Fruit fly (Drosophila melanogaster) whole organism, embryonic: ENCODE results near the gene slp1.

Source experiments
- CG12942 ChIP-seq: fragments of 200-800 bp; sonication (Bioruptor generic); optimal IDR thresholded peaks from 3 replicates; lab custom pipeline; 2016; ENCODE audit warnings: missing biosample characterization, missing genetic modification characterization
- CG1529 ChIP-seq: fragments of 200-800 bp; sonication (Bioruptor generic); optimal IDR thresholded peaks from 3 replicates; lab custom pipeline; 2018; ENCODE audit warnings: missing biosample characterization, missing genetic modification characterization
- CG3163 ChIP-seq: fragments of 200-800 bp; sonication (Bioruptor generic); optimal IDR thresholded peaks from 3 replicates; lab custom pipeline; 2016; ENCODE audit warnings: missing biosample characterization, missing genetic modification characterization
- CG33557 ChIP-seq: fragments of 200-800 bp; sonication (Bioruptor generic); optimal IDR thresholded peaks from 2 replicates; lab custom pipeline; 2019; ENCODE audit warnings: missing biosample characterization, mild to moderate bottlenecking, missing genetic modification characterization, moderate library complexity
- CG4360 ChIP-seq: fragments of 200-800 bp; sonication (Bioruptor generic); IDR thresholded peaks from 2 replicates; pipeline ENCODE4 v1.3.6; 2022; ENCODE audit warnings: missing biosample characterization, missing genetic modification characterization
- CG6791 ChIP-seq: fragments of 200-800 bp; sonication (Bioruptor generic); IDR thresholded peaks from 3 replicates; pipeline ENCODE4 v1.3.6; 2022; ENCODE audit warnings: missing biosample characterization, missing genetic modification characterization; ENCODE audit not compliant: partially characterized antibody
- chif ChIP-seq, 2 experiments: fragments of 200-800 bp; sonication (Bioruptor generic); optimal IDR thresholded peaks; 3 replicates each; lab custom pipeline; 2016; ENCODE audit warnings: missing biosample characterization in 2 of 2, missing genetic modification characterization in 2 of 2
- gfzf ChIP-seq: fragments of 200-800 bp; sonication (Bioruptor generic); optimal IDR thresholded peaks from 2 replicates; lab custom pipeline; 2016; ENCODE audit warnings: missing biosample characterization, mild to moderate bottlenecking, missing genetic modification characterization, moderate library complexity
- hth ChIP-seq: fragments of >200 bp; optimal IDR thresholded peaks from 2 replicates; lab custom pipeline; 2017; ENCODE audit warnings: inconsistent platforms
- ranshi ChIP-seq: fragments of 200-800 bp; sonication (Bioruptor generic); IDR thresholded peaks from 2 replicates; pipeline ENCODE4 v1.3.6; 2022; ENCODE audit warnings: missing biosample characterization, missing genetic modification characterization
- sim ChIP-seq: fragments of 200-800 bp; sonication (Bioruptor generic); IDR thresholded peaks from 2 replicates; pipeline ENCODE4 v1.3.6; 2022; ENCODE audit warnings: missing biosample characterization, missing genetic modification characterization
- usp ChIP-seq: fragments of >200 bp; optimal IDR thresholded peaks from 2 replicates; lab custom pipeline; 2017; ENCODE audit warnings: missing biosample characterization, missing genetic modification characterization

DNA sequence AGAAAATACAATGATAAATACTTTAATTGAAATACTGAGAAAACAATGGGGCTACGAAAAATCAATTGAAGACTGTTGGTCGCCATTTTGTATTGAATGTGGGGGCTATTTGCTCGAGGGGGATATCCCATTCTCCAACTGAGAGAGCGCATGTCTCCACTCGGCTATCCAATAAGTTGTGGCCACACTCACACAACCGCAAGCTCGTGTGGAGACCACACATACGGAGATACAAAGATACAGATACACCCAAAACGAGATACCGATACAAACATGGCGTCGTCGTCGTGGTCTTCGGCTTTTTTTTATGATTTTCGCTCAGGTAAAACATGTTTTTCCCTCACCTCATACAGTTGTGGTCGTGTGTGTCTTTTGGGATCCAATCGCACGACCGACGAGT, 9.7 kb downstream of the slp1 start:
- TF ChIP-seq hth (lab: Kevin White, UChicago) = no peak
- TF ChIP-seq CG12942 (GFP tag; lab: Kevin White, UChicago) = no peak
- TF ChIP-seq chif (GFP tag; optimal IDR thresholded peaks at IDR 0.05; lab: Kevin White, UChicago) = no peak
- TF ChIP-seq ranshi (GFP tag; lab: Robert Waterston, UW) = no peak
- TF ChIP-seq CG4360 (GFP tag; lab: Robert Waterston, UW) = no peak
- no peak for TF ChIP-seq CG1529
- TF ChIP-seq gfzf = no peak
- no peak for TF ChIP-seq sim
- no peak for TF ChIP-seq CG33557 (GFP tag; lab: Kevin White, UChicago)
- TF ChIP-seq CG6791 (GFP tag; lab: Robert Waterston, UW) = no peak
- TF ChIP-seq CG3163 (GFP tag; lab: Kevin White, UChicago) = no peak
- no peak for TF ChIP-seq usp
